Fruit fly (Drosophila melanogaster) whole organism, embryonic: ENCODE results near the gene slmb.

Source experiments
- ATbp ChIP-seq: fragments of 200-800 bp; sonication (Bioruptor generic); optimal IDR thresholded peaks from 2 replicates; lab custom pipeline; 2017; ENCODE audit warnings: missing biosample characterization, mild to moderate bottlenecking, missing genetic modification characterization, missing genetic modification reagents
- Bgb ChIP-seq: fragments of 200-800 bp; sonication (Bioruptor generic); IDR thresholded peaks from 2 replicates; pipeline ENCODE4 v1.3.6; 2022; ENCODE audit warnings: missing biosample characterization, missing genetic modification characterization; ENCODE audit not compliant: partially characterized antibody
- CG10979 ChIP-seq: fragments of 200-800 bp; sonication (Bioruptor generic); optimal IDR thresholded peaks from 2 replicates; lab custom pipeline; 2018; ENCODE audit warnings: missing biosample characterization, mild to moderate bottlenecking, missing genetic modification characterization, moderate library complexity
- CG11085 ChIP-seq: fragments of 200-800 bp; sonication (Bioruptor generic); IDR thresholded peaks from 2 replicates; pipeline ENCODE4 v1.3.6; 2022; ENCODE audit warnings: missing biosample characterization, missing genetic modification characterization
- CG11093 ChIP-seq: fragments of 200-800 bp; sonication (Bioruptor generic); IDR thresholded peaks from 3 replicates; pipeline ENCODE4 v1.3.6; 2022; ENCODE audit warnings: missing biosample characterization, missing genetic modification characterization
- CG13424 ChIP-seq: fragments of 200-800 bp; sonication (Bioruptor generic); optimal IDR thresholded peaks from 2 replicates; lab custom pipeline; 2019; ENCODE audit warnings: missing biosample characterization, mild to moderate bottlenecking, missing genetic modification characterization, moderate library complexity
- CG14667 ChIP-seq: fragments of 200-800 bp; sonication (Bioruptor generic); IDR thresholded peaks from 2 replicates; pipeline ENCODE4 v1.3.6; 2022; ENCODE audit warnings: missing biosample characterization, missing genetic modification characterization
- CG14860 ChIP-seq: fragments of 200-800 bp; sonication (Bioruptor generic); IDR thresholded peaks from 3 replicates; pipeline ENCODE4 v1.3.6; 2022; ENCODE audit warnings: missing biosample characterization, missing genetic modification characterization; ENCODE audit not compliant: partially characterized antibody
- CG1792 ChIP-seq: fragments of 200-800 bp; sonication (Bioruptor generic); optimal IDR thresholded peaks from 2 replicates; lab custom pipeline; 2016; ENCODE audit warnings: missing biosample characterization, missing genetic modification characterization
- CG31441 ChIP-seq: fragments of 200-800 bp; sonication (Bioruptor generic); IDR thresholded peaks from 2 replicates; pipeline ENCODE4 v1.3.6; 2022; ENCODE audit warnings: missing biosample characterization, missing genetic modification characterization
- CG33557 ChIP-seq: fragments of 200-800 bp; sonication (Bioruptor generic); optimal IDR thresholded peaks from 2 replicates; lab custom pipeline; 2019; ENCODE audit warnings: missing biosample characterization, mild to moderate bottlenecking, missing genetic modification characterization, moderate library complexity
- CG34376 ChIP-seq: fragments of 200-800 bp; sonication (Bioruptor generic); optimal IDR thresholded peaks from 2 replicates; lab custom pipeline; 2018; ENCODE audit warnings: missing biosample characterization, mild to moderate bottlenecking, missing genetic modification characterization
- CG4404 ChIP-seq: fragments of 200-800 bp; sonication (Bioruptor generic); IDR thresholded peaks from 2 replicates; pipeline ENCODE4 v1.3.6; 2022; ENCODE audit warnings: missing biosample characterization, missing genetic modification characterization
- CG4707 ChIP-seq: fragments of 200-800 bp; sonication (Bioruptor generic); optimal IDR thresholded peaks from 2 replicates; lab custom pipeline; 2018; ENCODE audit warnings: missing biosample characterization, mild to moderate bottlenecking, missing genetic modification characterization, moderate library complexity
- CG4730 ChIP-seq: fragments of 200-800 bp; sonication (Bioruptor generic); IDR thresholded peaks from 2 replicates; pipeline ENCODE4 v1.3.6; 2022; ENCODE audit warnings: missing biosample characterization, missing genetic modification characterization
- CG6272 ChIP-seq: fragments of 200-800 bp; sonication (Bioruptor generic); IDR thresholded peaks from 2 replicates; pipeline ENCODE4 v1.3.6; 2022; ENCODE audit warnings: missing biosample characterization, missing genetic modification characterization
- CG6689 ChIP-seq: fragments of 200-800 bp; sonication (Bioruptor generic); IDR thresholded peaks from 2 replicates; pipeline ENCODE4 v1.3.6; 2022; ENCODE audit warnings: missing biosample characterization, missing genetic modification characterization
- CG7357 ChIP-seq: fragments of 200-800 bp; sonication (Bioruptor generic); IDR thresholded peaks from 3 replicates; pipeline ENCODE4 v1.3.6; 2022; ENCODE audit warnings: missing biosample characterization, missing genetic modification characterization
- CG7987 ChIP-seq: fragments of 200-800 bp; sonication (Bioruptor generic); optimal IDR thresholded peaks from 2 replicates; lab custom pipeline; 2018; ENCODE audit warnings: missing biosample characterization, mild to moderate bottlenecking, missing genetic modification characterization, moderate library complexity
- CG8089 ChIP-seq: fragments of 200-800 bp; sonication (Bioruptor generic); optimal IDR thresholded peaks from 3 replicates; lab custom pipeline; 2016; ENCODE audit warnings: missing biosample characterization, missing genetic modification characterization
- CG8281 ChIP-seq: fragments of 200-800 bp; sonication (Bioruptor generic); optimal IDR thresholded peaks from 2 replicates; lab custom pipeline; 2018; ENCODE audit warnings: missing biosample characterization, mild to moderate bottlenecking, missing genetic modification characterization, moderate library complexity
- CG8388 ChIP-seq: fragments of 200-800 bp; sonication (Bioruptor generic); optimal IDR thresholded peaks from 2 replicates; lab custom pipeline; 2019; ENCODE audit warnings: missing biosample characterization, mild to moderate bottlenecking, missing genetic modification characterization, moderate library complexity
- CrebB ChIP-seq: fragments of 200-800 bp; sonication (Bioruptor generic); optimal IDR thresholded peaks from 3 replicates; lab custom pipeline; 2018; ENCODE audit warnings: missing biosample characterization, mild to moderate bottlenecking, missing genetic modification characterization
- Dfd ChIP-seq, 2 experiments: fragments of >200 bp; optimal IDR thresholded peaks; 2 replicates each; lab custom pipeline; 2017; ENCODE audit warnings: missing biosample characterization in 2 of 2, missing genetic modification characterization in 2 of 2
- Eip74EF ChIP-seq, 2 experiments: fragments of 200-800 bp in 1 of 2; fragments of >200 bp in 1 of 2; sonication (Bioruptor generic) in 1 of 2; optimal IDR thresholded peaks; 2 replicates each; lab custom pipeline; 2017 to 2019; ENCODE audit warnings: missing biosample characterization in 2 of 2, missing genetic modification characterization in 2 of 2, mild to moderate bottlenecking in 1 of 2, moderate library complexity in 1 of 2
- Gsc ChIP-seq: fragments of 200-800 bp; sonication (Bioruptor generic); IDR thresholded peaks from 2 replicates; pipeline ENCODE4 v1.3.6; 2022; ENCODE audit warnings: missing biosample characterization, missing genetic modification characterization
- MTF-1 ChIP-seq: fragments of 200-800 bp; sonication (Bioruptor generic); optimal IDR thresholded peaks from 2 replicates; lab custom pipeline; 2018; ENCODE audit warnings: missing biosample characterization, mild to moderate bottlenecking, missing genetic modification characterization, borderline replicate concordance
- Mad ChIP-seq: fragments of 200-800 bp; sonication (Bioruptor generic); optimal IDR thresholded peaks from 2 replicates; lab custom pipeline; 2016; ENCODE audit warnings: missing biosample characterization, missing genetic modification characterization
- Med ChIP-seq: fragments of 200-800 bp; sonication (Bioruptor generic); peaks from one replicate; lab custom pipeline; 2016; ENCODE audit warnings: missing biosample characterization, missing genetic modification characterization, mild to moderate bottlenecking, inconsistent platforms, moderate library complexity
- Opbp ChIP-seq: fragments of 200-800 bp; sonication (Bioruptor generic); IDR thresholded peaks from 3 replicates; pipeline ENCODE4 v1.3.6; 2022; ENCODE audit warnings: missing biosample characterization, missing genetic modification characterization; ENCODE audit not compliant: partially characterized antibody
- Xrp1 ChIP-seq: fragments of 200-800 bp; sonication (Bioruptor generic); IDR thresholded peaks from 2 replicates; pipeline ENCODE4 v1.3.6; 2022; ENCODE audit warnings: missing biosample characterization, missing genetic modification characterization
- ac ChIP-seq: fragments of 200-800 bp; sonication (Bioruptor generic); optimal IDR thresholded peaks from 3 replicates; lab custom pipeline; 2017; ENCODE audit warnings: missing biosample characterization, mild to moderate bottlenecking, missing genetic modification characterization
- btn ChIP-seq: fragments of 200-800 bp; sonication (Bioruptor generic); optimal IDR thresholded peaks from 2 replicates; lab custom pipeline; 2016; ENCODE audit warnings: missing biosample characterization, missing genetic modification characterization
- cato ChIP-seq: fragments of 200-800 bp; sonication (Bioruptor generic); optimal IDR thresholded peaks from 2 replicates; lab custom pipeline; 2016; ENCODE audit warnings: missing biosample characterization, missing genetic modification characterization, borderline replicate concordance
- crc ChIP-seq: fragments of 200-800 bp; sonication (Bioruptor generic); optimal IDR thresholded peaks from 2 replicates; lab custom pipeline; 2016; ENCODE audit warnings: missing biosample characterization, missing genetic modification characterization
- da ChIP-seq: fragments of 200-800 bp; sonication (Bioruptor generic); optimal IDR thresholded peaks from 2 replicates; lab custom pipeline; 2016; ENCODE audit warnings: missing biosample characterization, missing genetic modification characterization
- dimm ChIP-seq: fragments of 200-800 bp; sonication (Bioruptor generic); IDR thresholded peaks from 2 replicates; pipeline ENCODE4 v1.3.6; 2022; ENCODE audit warnings: missing biosample characterization, missing genetic modification characterization
- dpn ChIP-seq, 2 experiments: fragments of 200-800 bp; sonication (Bioruptor generic); optimal IDR thresholded peaks; 3 replicates each; lab custom pipeline; 2016; ENCODE audit warnings: missing biosample characterization in 2 of 2, missing genetic modification characterization in 2 of 2
- ems ChIP-seq: fragments of 200-800 bp; sonication (Bioruptor generic); optimal IDR thresholded peaks from 3 replicates; lab custom pipeline; 2016; ENCODE audit warnings: missing biosample characterization, missing genetic modification characterization
- fru ChIP-seq: fragments of >200 bp; optimal IDR thresholded peaks from 2 replicates; lab custom pipeline; 2017
- gce ChIP-seq: fragments of 200-800 bp; sonication (Bioruptor generic); IDR thresholded peaks from 3 replicates; pipeline ENCODE4 v1.3.6; 2022; ENCODE audit warnings: missing biosample characterization, missing genetic modification characterization
- grau ChIP-seq: fragments of 200-800 bp; optimal IDR thresholded peaks from 3 replicates; lab custom pipeline; 2019; ENCODE audit warnings: missing biosample characterization, mild to moderate bottlenecking, missing genetic modification characterization, moderate library complexity
- hkb ChIP-seq, 2 experiments: fragments of 200-800 bp in 1 of 2; fragments of >200 bp in 1 of 2; sonication (Bioruptor generic) in 1 of 2; IDR thresholded peaks in 1 of 2; optimal IDR thresholded peaks in 1 of 2; 2 replicates each; pipeline versions ENCODE4 v1.3.6 to Lab custom; 2017 to 2022; ENCODE audit warnings: missing biosample characterization in 1 of 2, missing genetic modification characterization in 1 of 2
- kah ChIP-seq: fragments of 200-800 bp; sonication (Bioruptor generic); optimal IDR thresholded peaks from 2 replicates; lab custom pipeline; 2018; ENCODE audit warnings: missing biosample characterization, mild to moderate bottlenecking, missing genetic modification characterization
- oc ChIP-seq: fragments of 200-800 bp; sonication (Bioruptor generic); optimal IDR thresholded peaks from 2 replicates; lab custom pipeline; 2018; ENCODE audit warnings: missing biosample characterization, mild to moderate bottlenecking, missing genetic modification characterization, moderate library complexity
- onecut ChIP-seq: fragments of 200-800 bp; sonication (Bioruptor generic); IDR thresholded peaks from 2 replicates; pipeline ENCODE4 v1.3.6; 2022; ENCODE audit warnings: missing biosample characterization, missing genetic modification characterization
- sisA ChIP-seq: fragments of 200-800 bp; sonication (Bioruptor generic); IDR thresholded peaks from 2 replicates; pipeline ENCODE4 v1.3.6; 2022; ENCODE audit warnings: missing biosample characterization, missing genetic modification characterization
- slou ChIP-seq: fragments of 200-800 bp; sonication (Bioruptor generic); optimal IDR thresholded peaks from 3 replicates; lab custom pipeline; 2016; ENCODE audit warnings: missing biosample characterization, missing genetic modification characterization
- sug ChIP-seq: fragments of 200-800 bp; optimal IDR thresholded peaks from 2 replicates; lab custom pipeline; 2019; ENCODE audit warnings: missing biosample characterization, mild to moderate bottlenecking, missing genetic modification characterization, moderate library complexity
- vvl ChIP-seq: fragments of 200-800 bp; sonication (Bioruptor generic); IDR thresholded peaks from 2 replicates; pipeline ENCODE4 v1.3.6; 2022; ENCODE audit warnings: missing biosample characterization, missing genetic modification characterization
- zf30C ChIP-seq: fragments of 200-800 bp; sonication (Bioruptor generic); optimal IDR thresholded peaks from 3 replicates; lab custom pipeline; 2018; ENCODE audit warnings: missing biosample characterization, mild to moderate bottlenecking, missing genetic modification characterization

The slmb gene

dm6 chr3R:21161620-21162029 lies 34.3 kb upstream of the slmb start (continued):
- TF ChIP-seq oc: no peak
- TF ChIP-seq kah (GFP tag; lab: Kevin White, UChicago): no peak
- TF ChIP-seq CG4707: no peak
- TF ChIP-seq gce (GFP tag; lab: Robert Waterston, UW): peak; percentile 46; the same call in 1 of the 3 replicates
- peak; percentile 16 for TF ChIP-seq CG13424 (tag; lab: Kevin White, UChicago)
- TF ChIP-seq Dfd (GFP tag; optimal IDR thresholded peaks at IDR 0.05; lab: Kevin White, UChicago): no peak
- no peak for TF ChIP-seq ac (GFP tag; lab: Kevin White, UChicago)
- no peak for TF ChIP-seq dimm
- TF ChIP-seq CG11093 (GFP tag; lab: Robert Waterston, UW): no peak
- TF ChIP-seq vvl (GFP tag; lab: Robert Waterston, UW): no peak
- TF ChIP-seq fru: no peak
- TF ChIP-seq MTF-1 (GFP tag; lab: Kevin White, UChicago): no peak
- no peak for TF ChIP-seq slou (GFP tag; lab: Kevin White, UChicago)
- TF ChIP-seq grau (tag; lab: Kevin White, UChicago): peak; percentile 61
- no peak; the same call in 1 of the 2 replicates for TF ChIP-seq sisA (GFP tag; lab: Robert Waterston, UW)
- TF ChIP-seq CG8388 (GFP tag; lab: Kevin White, UChicago): no peak
- TF ChIP-seq CG4404: no peak
- TF ChIP-seq da (GFP tag; lab: Kevin White, UChicago): peak; percentile 8
- TF ChIP-seq sug (tag; lab: Kevin White, UChicago): peak; percentile 81
- no peak for TF ChIP-seq CG33557 (GFP tag; lab: Kevin White, UChicago)
- peak; percentile 25 for TF ChIP-seq CG1792 (GFP tag; lab: Kevin White, UChicago)
- peak; percentile 87 for TF ChIP-seq Med
- TF ChIP-seq Mad (GFP tag; lab: Kevin White, UChicago): peak; percentile 8
- no peak for TF ChIP-seq CG10979
- TF ChIP-seq Bgb (GFP tag; lab: Robert Waterston, UW): no peak
- no peak for TF ChIP-seq cato (GFP tag; lab: Kevin White, UChicago)
- TF ChIP-seq CG6689 (GFP tag; lab: Robert Waterston, UW): 0 out of 2 replicates have a peak, but pooled peaks have one; percentile 26
- no peak for TF ChIP-seq btn (GFP tag; lab: Kevin White, UChicago)
- no peak for TF ChIP-seq Eip74EF (GFP tag; optimal IDR thresholded peaks at IDR 0.05; lab: Kevin White, UChicago)
- TF ChIP-seq zf30C (GFP tag; lab: Kevin White, UChicago): no peak
- TF ChIP-seq dpn (GFP tag; optimal IDR thresholded peaks at IDR 0.05; lab: Kevin White, UChicago): peak in 1 of 2 experiments; percentile 42
- peak; percentile 61 for TF ChIP-seq CG34376 (GFP tag; lab: Kevin White, UChicago)
- no peak for TF ChIP-seq CG8281
- TF ChIP-seq CG6272 (GFP tag; lab: Robert Waterston, UW): no peak
- no peak for TF ChIP-seq Gsc (GFP tag; lab: Robert Waterston, UW)
- no peak for TF ChIP-seq CG31441 (GFP tag; lab: Robert Waterston, UW)
- TF ChIP-seq CG8089 (GFP tag; lab: Kevin White, UChicago): no peak
- TF ChIP-seq ATbp (GFP tag; lab: Kevin White, UChicago): no peak
- no peak for TF ChIP-seq crc (GFP tag; lab: Kevin White, UChicago)
- no peak for TF ChIP-seq CG14860 (GFP tag; lab: Robert Waterston, UW)
- TF ChIP-seq CrebB: no peak
- no peak for TF ChIP-seq CG7357
- no peak for TF ChIP-seq Xrp1 (GFP tag; lab: Robert Waterston, UW)
- TF ChIP-seq Opbp: no peak
- no peak for TF ChIP-seq ems (GFP tag; lab: Kevin White, UChicago)
- no peak for TF ChIP-seq CG7987
- no peak for TF ChIP-seq CG11085
- no peak for TF ChIP-seq CG14667 (GFP tag; lab: Robert Waterston, UW)
- no peak for TF ChIP-seq onecut (GFP tag; lab: Robert Waterston, UW)
- 0 out of 2 replicates have a peak, but pooled peaks have one; percentile 21 for TF ChIP-seq CG4730 (GFP tag; lab: Robert Waterston, UW)
- TF ChIP-seq hkb (optimal IDR thresholded peaks at IDR 0.05; lab: Kevin White, UChicago): no peak
- TF ChIP-seq hkb (GFP tag; IDR thresholded peaks at IDR 0.05; lab: Robert Waterston, UW): peak; percentile 65
